Fruit fly (Drosophila melanogaster): ENCODE measurements around the gene Spn.
A peak's percentile ranks its signal among the peaks of the same experiment; 100 is the strongest.

Gene Spn

DNA sequence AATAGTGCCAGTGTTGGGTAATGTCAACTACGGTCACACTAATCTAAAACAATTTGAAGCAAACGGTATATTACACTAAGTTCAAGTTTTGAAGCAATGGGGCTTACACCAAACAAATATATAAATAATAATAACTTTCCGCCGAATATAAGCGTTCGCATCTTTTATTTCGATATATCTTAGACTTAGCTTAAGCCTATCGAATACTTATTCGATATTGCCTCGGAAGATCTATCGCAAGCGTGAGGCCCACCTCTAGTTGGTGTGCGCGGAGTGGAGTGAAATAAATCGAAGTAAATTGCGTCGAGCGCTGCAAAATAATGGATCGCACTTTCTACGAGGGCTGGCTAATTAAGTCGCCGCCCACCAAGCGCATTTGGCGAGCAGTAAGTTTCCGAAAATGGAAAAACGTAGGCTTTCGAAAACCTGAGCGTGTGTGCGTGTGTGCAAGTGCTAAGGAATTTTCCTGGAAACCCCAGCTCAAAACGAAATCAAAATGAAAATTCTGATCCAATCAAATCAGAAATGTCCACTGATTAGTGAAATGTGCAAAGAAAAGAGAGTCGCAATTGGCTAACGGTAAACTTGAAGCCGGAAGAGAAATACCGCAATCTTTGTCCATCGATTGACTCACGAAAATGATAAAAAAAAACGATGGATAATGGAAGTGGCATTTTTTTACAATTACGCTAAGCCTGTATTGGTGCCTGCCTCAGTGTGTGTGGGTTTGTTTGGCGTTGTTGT is 35.2 kb upstream of the Spn start, which contains the start of gene dos (continued):
- TF ChIP-seq cad (GFP tag; optimal IDR thresholded peaks at IDR 0.05) = no peak
- TF ChIP-seq gcm2 (GFP tag; optimal IDR thresholded peaks at IDR 0.05) = peak; percentile 28
- TF ChIP-seq klu (GFP tag; IDR thresholded peaks at IDR 0.05) = no peak
- peak; percentile 73 for TF ChIP-seq nmo (GFP tag; optimal IDR thresholded peaks at IDR 0.05)
- TF ChIP-seq psq (GFP tag; optimal IDR thresholded peaks at IDR 0.05) = peak; percentile 4
- no peak for TF ChIP-seq Abd-B (GFP tag; optimal IDR thresholded peaks at IDR 0.05)
- TF ChIP-seq Eip74EF (GFP tag; optimal IDR thresholded peaks at IDR 0.05) = peak in 1 of 2 experiments; percentile 27
- TF ChIP-seq pfk (GFP tag; optimal IDR thresholded peaks at IDR 0.05) = no peak
- peak; percentile 6 for TF ChIP-seq oc (tag; optimal IDR thresholded peaks at IDR 0.05)
- no peak for TF ChIP-seq CkIIα-i1 (GFP tag; IDR thresholded peaks at IDR 0.05)
- no peak for TF ChIP-seq CG12071 (GFP tag; optimal IDR thresholded peaks at IDR 0.05)
- TF ChIP-seq mirr (GFP tag; optimal IDR thresholded peaks at IDR 0.05) = no peak
- TF ChIP-seq peb (GFP tag; IDR thresholded peaks at IDR 0.05) = no peak
- TF ChIP-seq CG11696 (GFP tag; IDR thresholded peaks at IDR 0.05) = no peak
- no peak for TF ChIP-seq CG9437 (GFP tag; optimal IDR thresholded peaks at IDR 0.05)
- no peak for TF ChIP-seq dati (GFP tag; IDR thresholded peaks at IDR 0.05)
- peak; percentile 23 for TF ChIP-seq unpg (GFP tag; optimal IDR thresholded peaks at IDR 0.05)
- TF ChIP-seq pzg (GFP tag; optimal IDR thresholded peaks at IDR 0.05) = peak; percentile 88
- TF ChIP-seq btn (GFP tag; optimal IDR thresholded peaks at IDR 0.05) = no peak
- no peak for TF ChIP-seq CG12942 (GFP tag; optimal IDR thresholded peaks at IDR 0.05)
- TF ChIP-seq CG14965 (GFP tag; optimal IDR thresholded peaks at IDR 0.05; ENCODE audit: borderline replicate concordance) = no peak
- peak; percentile 91 for TF ChIP-seq Sry-δ (GFP tag; optimal IDR thresholded peaks at IDR 0.05)
- no peak for TF ChIP-seq CG4730 (GFP tag; IDR thresholded peaks at IDR 0.05)
- peak; percentile 67; the same call in 1 of the 2 replicates for TF ChIP-seq sna (GFP tag; IDR thresholded peaks at IDR 0.05; ENCODE audit: partially characterized antibody)
- no peak for TF ChIP-seq CG17612 (GFP tag; IDR thresholded peaks at IDR 0.05)
- TF ChIP-seq NC2β (GFP tag; optimal IDR thresholded peaks at IDR 0.05) = peak; percentile 54
- TF ChIP-seq CG3995 (GFP tag; optimal IDR thresholded peaks at IDR 0.05) = peak; percentile 40
- TF ChIP-seq CG34224 (GFP tag; IDR thresholded peaks at IDR 0.05; ENCODE audit: partially characterized antibody) = peak; percentile 88
- no peak for TF ChIP-seq ase (GFP tag; IDR thresholded peaks at IDR 0.05)
- TF ChIP-seq crol (GFP tag; IDR thresholded peaks at IDR 0.05) = no peak
- TF ChIP-seq CG15696 (tag; optimal IDR thresholded peaks at IDR 0.05) = peak; percentile 29
- no peak for TF ChIP-seq tll (GFP tag; optimal IDR thresholded peaks at IDR 0.05)
- TF ChIP-seq Meics (GFP tag; optimal IDR thresholded peaks at IDR 0.05) = peak; percentile 14
- peak; percentile 78 for TF ChIP-seq CG6791 (GFP tag; IDR thresholded peaks at IDR 0.05; ENCODE audit: partially characterized antibody)
- TF ChIP-seq CG7372 (GFP tag; IDR thresholded peaks at IDR 0.05) = no peak
- no peak for TF ChIP-seq CG15479 (GFP tag; optimal IDR thresholded peaks at IDR 0.05)
- TF ChIP-seq CoRest (tag; optimal IDR thresholded peaks at IDR 0.05) = peak; percentile 52
- TF ChIP-seq CTCF (GFP tag; optimal IDR thresholded peaks at IDR 0.05) = peak; percentile 36
- TF ChIP-seq CG31388 (GFP tag; optimal IDR thresholded peaks at IDR 0.05) = no peak
- no peak for TF ChIP-seq CG14014 (GFP tag; IDR thresholded peaks at IDR 0.05)
- no peak for TF ChIP-seq jumu (GFP tag; optimal IDR thresholded peaks at IDR 0.05)
- no peak for TF ChIP-seq HmgD (GFP tag; optimal IDR thresholded peaks at IDR 0.05)
- peak; percentile 86 for TF ChIP-seq CG14710 (tag; optimal IDR thresholded peaks at IDR 0.05)
- peak in 1 of 2 experiments; percentile 19 for TF ChIP-seq chif (GFP tag; optimal IDR thresholded peaks at IDR 0.05)
- peak; percentile 78 for TF ChIP-seq CG17829 (tag; optimal IDR thresholded peaks at IDR 0.05)
- TF ChIP-seq dan (GFP tag; IDR thresholded peaks at IDR 0.05) = no peak
- TF ChIP-seq hb (GFP tag; IDR thresholded peaks at IDR 0.05; ENCODE audit: partially characterized antibody) = 0 out of 3 replicates have a peak, but pooled peaks have one; percentile 58
- no peak for TF ChIP-seq Hmx (GFP tag; optimal IDR thresholded peaks at IDR 0.05)
- peak; percentile 59 for TF ChIP-seq CG10543 (GFP tag; optimal IDR thresholded peaks at IDR 0.05)
- TF ChIP-seq sim (GFP tag; IDR thresholded peaks at IDR 0.05) = no peak
